Worm (Caenorhabditis elegans): ENCODE measurements around the gene T28F3.5.

DNA sequence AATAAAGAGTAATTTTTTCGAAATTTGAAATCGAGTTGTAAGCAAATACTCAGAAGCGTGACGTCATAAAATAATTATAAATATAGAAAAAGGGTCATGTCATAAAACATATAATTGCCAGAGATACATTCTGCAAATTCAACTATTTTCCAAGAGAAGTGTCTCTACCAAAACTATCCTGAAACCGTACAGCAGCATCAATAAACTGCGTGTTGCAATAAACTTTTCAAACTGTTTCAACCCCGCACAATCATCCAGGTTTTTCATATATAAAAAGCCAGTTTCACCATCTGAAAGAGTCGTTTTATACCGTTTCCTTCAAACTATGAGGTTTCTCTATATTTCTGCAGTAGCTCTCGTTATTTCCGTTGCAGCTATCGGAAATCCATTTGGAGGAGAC lies 48.9 kb downstream of the T28F3.5 start, which contains the start of gene C49C3.11:
- TF ChIP-seq alr-1 (tag; optimal IDR thresholded peaks at IDR 0.05; ENCODE audit: borderline replicate concordance) (no peak), pqm-1 (tag; optimal IDR thresholded peaks at IDR 0.05) (no peak), lin-35 (GFP tag; optimal IDR thresholded peaks at IDR 0.05) (no peak), egl-27 (tag; optimal IDR thresholded peaks at IDR 0.05) (no peak), lsy-2 (tag; optimal IDR thresholded peaks at IDR 0.05) (no peak), efl-1 (optimal IDR thresholded peaks at IDR 0.05) (no peak), efl-1 (GFP tag; optimal IDR thresholded peaks at IDR 0.05 in 1 of 2) (no peak), snu-23 (GFP tag; optimal IDR thresholded peaks at IDR 0.05) (no peak), nhr-11 (tag; optimal IDR thresholded peaks at IDR 0.05) (no peak)
